Worm (Caenorhabditis elegans) whole organism, late embryonic: Measurements from ENCODE around the gene mrps-5.

ENCODE experiments used
- C38D4.7 ChIP-seq: fragments of 200-800 bp; sonication (Bioruptor generic); optimal IDR thresholded peaks from 2 replicates; lab custom pipeline; 2018; ENCODE audit warnings: mild to moderate bottlenecking, missing genetic modification characterization, moderate library complexity, missing compliant biosample characterization
- F13H6.1 ChIP-seq: sonication (generic microtip); optimal IDR thresholded peaks from 2 replicates; lab custom pipeline; 2016; ENCODE audit warnings: missing genetic modification characterization, missing compliant biosample characterization
- K02D7.2 ChIP-seq: sonication (generic microtip); optimal IDR thresholded peaks from 2 replicates; lab custom pipeline; 2017; ENCODE audit warnings: mild to moderate bottlenecking, missing genetic modification characterization, missing compliant biosample characterization
- K09A11.1 ChIP-seq: sonication (generic microtip); optimal IDR thresholded peaks from 2 replicates; lab custom pipeline; 2017; ENCODE audit warnings: antibody characterized with exemption, mild to moderate bottlenecking, missing genetic modification characterization, missing compliant biosample characterization; ENCODE audit not compliant: insufficient read depth
- Y22D7AL.16 ChIP-seq: sonication (generic microtip); optimal IDR thresholded peaks from 2 replicates; lab custom pipeline; 2016; ENCODE audit warnings: missing genetic modification characterization, missing compliant biosample characterization
- ama-1 ChIP-seq: fragments of 150-350 bp; optimal IDR thresholded peaks from 2 replicates; lab custom pipeline; 2014
- ceh-18 ChIP-seq: sonication (generic microtip); optimal IDR thresholded peaks from 2 replicates; lab custom pipeline; 2016; ENCODE audit warnings: missing genetic modification characterization, missing compliant biosample characterization
- ceh-19 ChIP-seq: fragments of 200-800 bp; sonication (Bioruptor generic); optimal IDR thresholded peaks from 2 replicates; lab custom pipeline; 2018; ENCODE audit warnings: mild to moderate bottlenecking, missing genetic modification characterization, missing compliant biosample characterization
- ceh-2 ChIP-seq: sonication (generic microtip); optimal IDR thresholded peaks from 2 replicates; lab custom pipeline; 2016; ENCODE audit warnings: missing genotype, missing genetic modification characterization, missing compliant biosample characterization
- ceh-22 ChIP-seq: sonication (generic microtip); optimal IDR thresholded peaks from 2 replicates; lab custom pipeline; 2017; ENCODE audit warnings: missing biosample characterization, missing genetic modification characterization
- ceh-24 ChIP-seq: sonication (generic microtip); optimal IDR thresholded peaks from 2 replicates; lab custom pipeline; 2016; ENCODE audit warnings: mild to moderate bottlenecking, missing genetic modification characterization, missing compliant biosample characterization
- ceh-30 ChIP-seq: fragments of 150-350 bp; optimal IDR thresholded peaks from 2 replicates; lab custom pipeline; 2014; ENCODE audit warnings: missing biosample characterization, missing genetic modification characterization
- ceh-48 ChIP-seq: sonication (generic microtip); optimal IDR thresholded peaks from 2 replicates; lab custom pipeline; 2016; ENCODE audit warnings: missing genetic modification characterization, inconsistent platforms, missing compliant biosample characterization
- ceh-6 ChIP-seq: fragments of 200-800 bp; sonication (Bioruptor generic); optimal IDR thresholded peaks from 2 replicates; lab custom pipeline; 2018; ENCODE audit warnings: mild to moderate bottlenecking, missing genetic modification characterization, missing compliant biosample characterization
- elt-2 ChIP-seq: sonication (generic microtip); optimal IDR thresholded peaks from 2 replicates; lab custom pipeline; 2016; ENCODE audit warnings: missing genetic modification reagents, missing genetic modification characterization, missing compliant biosample characterization
- fax-1 ChIP-seq: sonication (generic microtip); optimal IDR thresholded peaks from 2 replicates; lab custom pipeline; 2016; ENCODE audit warnings: missing genotype, missing genetic modification characterization, missing compliant biosample characterization
- fkh-10 ChIP-seq: fragments of 150-350 bp; optimal IDR thresholded peaks from 2 replicates; lab custom pipeline; 2014; ENCODE audit warnings: missing biosample characterization, missing genetic modification reagents, missing genetic modification characterization
- gmeb-2 ChIP-seq: sonication (generic microtip); optimal IDR thresholded peaks from 2 replicates; lab custom pipeline; 2016; ENCODE audit warnings: missing genetic modification characterization, inconsistent platforms, missing compliant biosample characterization
- hlh-15 ChIP-seq: sonication (generic microtip); optimal IDR thresholded peaks from 2 replicates; lab custom pipeline; 2016; ENCODE audit warnings: missing genetic modification characterization, missing compliant biosample characterization
- hlh-6 ChIP-seq: sonication (generic microtip); optimal IDR thresholded peaks from 2 replicates; lab custom pipeline; 2016; ENCODE audit warnings: missing genotype, missing genetic modification characterization, missing compliant biosample characterization
- lim-6 ChIP-seq: sonication (generic microtip); optimal IDR thresholded peaks from 2 replicates; lab custom pipeline; 2016; ENCODE audit warnings: missing genetic modification characterization, missing compliant biosample characterization
- nhr-232 ChIP-seq: sonication (generic microtip); optimal IDR thresholded peaks from 2 replicates; lab custom pipeline; 2016; ENCODE audit warnings: missing genetic modification characterization, missing compliant biosample characterization
- npax-4 ChIP-seq: sonication (generic microtip); optimal IDR thresholded peaks from 2 replicates; lab custom pipeline; 2016; ENCODE audit warnings: missing genetic modification characterization, missing compliant biosample characterization
- pax-1 ChIP-seq: fragments of 150-350 bp; optimal IDR thresholded peaks from 2 replicates; lab custom pipeline; 2014; ENCODE audit warnings: missing biosample characterization, missing genetic modification characterization
- pha-4 ChIP-seq: fragments of 150-350 bp; optimal IDR thresholded peaks from 2 replicates; lab custom pipeline; 2018; ENCODE audit warnings: missing biosample characterization, missing genetic modification reagents, missing genetic modification characterization
- pqm-1 ChIP-seq: sonication (generic microtip); optimal IDR thresholded peaks from 2 replicates; lab custom pipeline; 2016; ENCODE audit warnings: missing genetic modification characterization, missing compliant biosample characterization
- pros-1 ChIP-seq: fragments of 150-350 bp; optimal IDR thresholded peaks from 2 replicates; lab custom pipeline; 2014; ENCODE audit warnings: missing biosample characterization, missing genetic modification reagents, missing genetic modification characterization
- ref-2 ChIP-seq: sonication (generic microtip); optimal IDR thresholded peaks from 2 replicates; lab custom pipeline; 2016; ENCODE audit warnings: missing genetic modification characterization, missing compliant biosample characterization
- sdc-2 ChIP-seq: sonication (generic microtip); optimal IDR thresholded peaks from 2 replicates; lab custom pipeline; 2016; ENCODE audit warnings: missing genotype, missing genetic modification characterization, missing compliant biosample characterization
- sox-4 ChIP-seq: sonication (generic microtip); optimal IDR thresholded peaks from 2 replicates; lab custom pipeline; 2017; ENCODE audit warnings: mild to moderate bottlenecking, missing genetic modification characterization, inconsistent platforms, missing compliant biosample characterization
- syd-9 ChIP-seq: sonication (generic microtip); optimal IDR thresholded peaks from 2 replicates; lab custom pipeline; 2016; ENCODE audit warnings: mild to moderate bottlenecking, missing genetic modification characterization, moderate library complexity, missing compliant biosample characterization
- ttx-3 ChIP-seq: sonication (generic microtip); optimal IDR thresholded peaks from 2 replicates; lab custom pipeline; 2016; ENCODE audit warnings: missing genetic modification reagents, missing genetic modification characterization, missing compliant biosample characterization
- unc-55 ChIP-seq: sonication (generic microtip); optimal IDR thresholded peaks from 2 replicates; lab custom pipeline; 2017; ENCODE audit warnings: missing biosample characterization, missing genetic modification reagents, missing genetic modification characterization
- unc-86 ChIP-seq: sonication (generic microtip); optimal IDR thresholded peaks from 2 replicates; lab custom pipeline; 2016; ENCODE audit warnings: missing genetic modification characterization, missing compliant biosample characterization

Gene mrps-5

ce11 chrV:12554172-12555031 is 8.9 kb upstream of the mrps-5 start:
- TF ChIP-seq pax-1 (tag; lab: Kevin White, UChicago), result no peak
- no peak for TF ChIP-seq ttx-3 (tag; lab: Kevin White, UChicago)
- no peak for TF ChIP-seq ama-1
- no peak for TF ChIP-seq pros-1 (tag; lab: Kevin White, UChicago)
- no peak for TF ChIP-seq F13H6.1 (tag; lab: Kevin White, UChicago)
- no peak for TF ChIP-seq Y22D7AL.16 (tag; lab: Kevin White, UChicago)
- TF ChIP-seq ceh-2 (tag; lab: Kevin White, UChicago), result no peak
- no peak for TF ChIP-seq pqm-1 (tag; lab: Kevin White, UChicago)
- TF ChIP-seq elt-2 (tag; lab: Kevin White, UChicago), result no peak
- TF ChIP-seq, all 69 proteins: peak for 0

DNA sequence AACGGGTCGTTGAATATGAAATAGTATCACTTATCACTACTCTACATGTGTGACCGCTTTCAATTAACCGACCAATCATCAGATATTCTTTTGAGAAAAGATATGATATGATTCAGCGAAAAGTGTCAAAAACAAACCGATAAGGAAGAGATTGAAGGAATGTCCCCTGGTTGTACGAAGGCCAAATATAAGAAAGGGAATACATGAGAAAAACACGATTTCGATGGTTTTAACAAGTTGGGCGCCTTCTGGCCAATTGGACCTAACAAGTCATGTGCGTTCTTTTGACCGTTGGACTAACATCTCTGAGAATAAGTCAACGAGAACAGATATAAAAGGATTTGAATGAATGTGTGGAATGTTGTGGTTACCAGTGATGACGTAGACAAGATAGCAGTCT is 7.4 kb upstream of the mrps-5 start:
- TF ChIP-seq npax-4 (tag; lab: Kevin White, UChicago), result no peak
- TF ChIP-seq unc-86 (tag; lab: Kevin White, UChicago), result no peak
- TF ChIP-seq sdc-2, result no peak
- no peak for TF ChIP-seq gmeb-2 (tag; lab: Kevin White, UChicago)

ce11 chrV:12556904-12557303 is 6.4 kb upstream of the mrps-5 start:
- TF ChIP-seq hlh-6 (no peak), elt-2 (tag; lab: Kevin White, UChicago) (no peak), ceh-24 (no peak), ttx-3 (tag; lab: Kevin White, UChicago) (no peak), pha-4 (tag; lab: Kevin White, UChicago) (no peak), ceh-30 (tag; lab: Kevin White, UChicago) (no peak), ceh-19 (GFP tag; lab: Kevin White, UChicago) (no peak), fax-1 (tag; lab: Kevin White, UChicago) (no peak), ama-1 (no peak), ceh-22 (tag; lab: Kevin White, UChicago) (no peak)

ce11 chrV:12560328-12560782 is 2.9 kb upstream of the mrps-5 start, which contains the start of gene sel-1:
sel-1 (plus strand) TSS chrV:12560732.
- TF ChIP-seq unc-55 (GFP tag; lab: Kevin White, UChicago), result no peak
- no peak for TF ChIP-seq lim-6 (tag; lab: Kevin White, UChicago)
- no peak for TF ChIP-seq hlh-15 (tag; lab: Kevin White, UChicago)
- no peak for TF ChIP-seq gmeb-2 (tag; lab: Kevin White, UChicago)
- TF ChIP-seq ceh-18 (tag; lab: Kevin White, UChicago), result no peak
- TF ChIP-seq pros-1 (tag; lab: Kevin White, UChicago), result no peak
- TF ChIP-seq ceh-48 (tag; lab: Kevin White, UChicago), result no peak
- no peak for TF ChIP-seq F13H6.1 (tag; lab: Kevin White, UChicago)
- no peak for TF ChIP-seq syd-9
- TF ChIP-seq npax-4 (tag; lab: Kevin White, UChicago), result no peak
- TF ChIP-seq fax-1 (tag; lab: Kevin White, UChicago), result no peak
- TF ChIP-seq Y22D7AL.16 (tag; lab: Kevin White, UChicago), result no peak
- no peak for TF ChIP-seq fkh-10 (GFP tag; lab: Kevin White, UChicago)
- TF ChIP-seq K02D7.2, result no peak
- no peak for TF ChIP-seq ttx-3 (tag; lab: Kevin White, UChicago)
- no peak for TF ChIP-seq nhr-232
- TF ChIP-seq ref-2 (tag; lab: Kevin White, UChicago), result no peak

ce11 chrV:12564902-12565301 is 1.6 kb downstream of the mrps-5 start:
- TF ChIP-seq npax-4 (tag; lab: Kevin White, UChicago) (no peak), sox-4 (tag; lab: Kevin White, UChicago) (no peak), C38D4.7 (GFP tag; lab: Kevin White, UChicago) (no peak), K09A11.1 (tag; lab: Kevin White, UChicago) (no peak), ceh-6 (GFP tag; lab: Kevin White, UChicago) (no peak)
